Worm (Caenorhabditis elegans) whole organism, L4/young adult: ENCODE data around the gene pkg-2.

Experiments
- W03F9.2 ChIP-seq: fragments of 150-350 bp; optimal IDR thresholded peaks from 2 replicates; lab custom pipeline; 2014; ENCODE audit warnings: missing biosample characterization, missing genetic modification characterization
- dao-5 ChIP-seq: sonication (generic microtip); optimal IDR thresholded peaks from 2 replicates; lab custom pipeline; 2016; ENCODE audit warnings: missing genotype, missing genetic modification characterization, moderate library complexity, missing compliant biosample characterization
- him-1 ChIP-seq: sonication (generic microtip); optimal IDR thresholded peaks from 2 replicates; lab custom pipeline; 2016; ENCODE audit warnings: missing genotype, missing genetic modification reagents, missing genetic modification characterization, missing compliant biosample characterization

- TF ChIP-seq W03F9.2 (tag; lab: Kevin White, UChicago) = no peak
- TF ChIP-seq him-1 = no peak
- TF ChIP-seq dao-5 (tag; lab: Kevin White, UChicago) = no peak
These were observed 745 bp upstream of the pkg-2 start for ce11 chrIV:8519949-8520348.
